Fruit fly (Drosophila melanogaster): ENCODE data around the gene rdx.
A peak's percentile ranks its signal among the peaks of the same experiment; 100 is the strongest.

The rdx gene

DNA sequence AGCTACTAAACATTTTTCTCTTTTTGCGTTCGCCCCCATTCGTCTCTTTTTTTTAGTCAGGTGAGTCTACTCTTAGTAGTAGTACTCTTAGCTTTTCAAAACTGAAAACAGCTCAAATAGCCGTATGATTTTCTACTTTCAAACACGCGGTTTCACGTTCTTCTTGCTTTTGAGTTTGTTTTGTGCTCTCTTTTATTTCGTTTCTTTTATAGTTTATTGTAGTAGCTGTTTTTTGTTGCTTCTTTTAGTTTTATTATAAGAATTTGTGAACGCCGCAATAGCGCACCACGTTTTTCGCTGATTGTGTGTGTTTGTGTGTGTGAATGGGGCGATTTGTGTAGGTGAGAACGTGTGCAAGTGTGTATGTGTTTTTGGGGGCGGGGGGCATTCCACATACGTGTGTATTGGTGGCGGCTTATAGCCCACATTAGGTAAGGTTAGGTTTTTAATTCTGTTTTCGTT lies 19.6 kb upstream of the rdx start (continued):
- TF ChIP-seq CG12219 (GFP tag; optimal IDR thresholded peaks at IDR 0.05) (peak; percentile 4), Dref (GFP tag; IDR thresholded peaks at IDR 0.05) (no peak), wek (GFP tag; optimal IDR thresholded peaks at IDR 0.05) (no peak), Doc2 (GFP tag; IDR thresholded peaks at IDR 0.05) (no peak), luna (GFP tag; optimal IDR thresholded peaks at IDR 0.05) (no peak), gem (tag; optimal IDR thresholded peaks at IDR 0.05) (no peak), Lim3 (GFP tag; IDR thresholded peaks at IDR 0.05) (no peak), btn (GFP tag; optimal IDR thresholded peaks at IDR 0.05) (no peak), Sry-δ (GFP tag; optimal IDR thresholded peaks at IDR 0.05) (no peak), D (optimal IDR thresholded peaks at IDR 0.05) (no peak), D (GFP tag; optimal IDR thresholded peaks at IDR 0.05) (no peak), pita (GFP tag; optimal IDR thresholded peaks at IDR 0.05) (no peak), Dip2 (GFP tag; IDR thresholded peaks at IDR 0.05) (no peak), CG6175 (GFP tag; IDR thresholded peaks at IDR 0.05) (no peak), CG3407 (GFP tag; optimal IDR thresholded peaks at IDR 0.05) (no peak), E2f1 (GFP tag; IDR thresholded peaks at IDR 0.05) (no peak), rib (GFP tag; IDR thresholded peaks at IDR 0.05) (peak; percentile 44), H2.0 (GFP tag; IDR thresholded peaks at IDR 0.05) (no peak), vfl (GFP tag; optimal IDR thresholded peaks at IDR 0.05) (no peak), CG17186 (GFP tag; optimal IDR thresholded peaks at IDR 0.05) (no peak), Gug (GFP tag; IDR thresholded peaks at IDR 0.05) (no peak), CG10431 (GFP tag; optimal IDR thresholded peaks at IDR 0.05) (no peak), CG2120 (GFP tag; optimal IDR thresholded peaks at IDR 0.05) (no peak), Dek (tag; optimal IDR thresholded peaks at IDR 0.05) (no peak), kah (GFP tag; optimal IDR thresholded peaks at IDR 0.05) (no peak), CG13287 (GFP tag; IDR thresholded peaks at IDR 0.05; ENCODE audit: partially characterized antibody) (peak; percentile 19; the same call in 1 of the 2 replicates), Sox102F (GFP tag; optimal IDR thresholded peaks at IDR 0.05) (no peak), CG7556 (GFP tag; optimal IDR thresholded peaks at IDR 0.05) (no peak), hkb (optimal IDR thresholded peaks at IDR 0.05) (no peak), hkb (GFP tag; IDR thresholded peaks at IDR 0.05) (no peak), CG17912 (GFP tag; optimal IDR thresholded peaks at IDR 0.05) (no peak), pfk (GFP tag; optimal IDR thresholded peaks at IDR 0.05) (peak; percentile 61), sna (GFP tag; IDR thresholded peaks at IDR 0.05; ENCODE audit: partially characterized antibody) (no peak), bigmax (GFP tag; optimal IDR thresholded peaks at IDR 0.05) (peak; percentile 83), CG6791 (GFP tag; IDR thresholded peaks at IDR 0.05; ENCODE audit: partially characterized antibody) (no peak), Deaf1 (tag; optimal IDR thresholded peaks at IDR 0.05) (peak; percentile 62), CG15479 (GFP tag; optimal IDR thresholded peaks at IDR 0.05) (no peak), sisA (GFP tag; IDR thresholded peaks at IDR 0.05) (no peak), bsh (GFP tag; optimal IDR thresholded peaks at IDR 0.05) (no peak), Drgx (GFP tag; IDR thresholded peaks at IDR 0.05) (0 out of 2 replicates have a peak, but pooled peaks have one; percentile 18), twi (tag; optimal IDR thresholded peaks at IDR 0.05) (no peak), CG8359 (GFP tag; optimal IDR thresholded peaks at IDR 0.05; ENCODE audit: borderline replicate concordance) (no peak), sqz (GFP tag; optimal IDR thresholded peaks at IDR 0.05) (no peak), CG2712 (tag; optimal IDR thresholded peaks at IDR 0.05) (no peak), pho (GFP tag; optimal IDR thresholded peaks at IDR 0.05) (no peak), CG13894 (tag; optimal IDR thresholded peaks at IDR 0.05) (peak; percentile 75), CG12744 (GFP tag; optimal IDR thresholded peaks at IDR 0.05) (no peak), CG6272 (GFP tag; IDR thresholded peaks at IDR 0.05) (no peak), CG16863 (GFP tag; optimal IDR thresholded peaks at IDR 0.05) (no peak)

Data from whole organism, embryonic.